Worm (Caenorhabditis elegans) whole organism, mixed stage, embryonic: ENCODE measurements around the gene rbf-1.

Experiments
- blmp-1 ChIP-seq: fragments of 150-350 bp; optimal IDR thresholded peaks from 2 replicates; lab custom pipeline; 2014; ENCODE audit warnings: missing biosample characterization, missing genetic modification characterization
- elt-3 ChIP-seq: fragments of 150-350 bp; optimal IDR thresholded peaks from 2 replicates; lab custom pipeline; 2014; ENCODE audit warnings: missing biosample characterization, missing genetic modification characterization
- ham-2 ChIP-seq: fragments of 200-800 bp; sonication (Bioruptor generic); optimal IDR thresholded peaks from 2 replicates; lab custom pipeline; 2018; ENCODE audit warnings: mild to moderate bottlenecking, missing genetic modification characterization, missing compliant biosample characterization
- lin-13 ChIP-seq: fragments of 150-350 bp; optimal IDR thresholded peaks from 2 replicates; lab custom pipeline; 2014; ENCODE audit warnings: missing biosample characterization, missing genetic modification characterization
- lsy-2 ChIP-seq: fragments of 150-350 bp; optimal IDR thresholded peaks from 2 replicates; lab custom pipeline; 2014; ENCODE audit warnings: missing biosample characterization, missing genetic modification characterization
- mep-1 ChIP-seq: fragments of 150-350 bp; optimal IDR thresholded peaks from 2 replicates; lab custom pipeline; 2017; ENCODE audit warnings: missing biosample characterization, missing genetic modification reagents, missing genetic modification characterization, inconsistent platforms
- nhr-2 ChIP-seq: fragments of 150-350 bp; optimal IDR thresholded peaks from 2 replicates; lab custom pipeline; 2014; ENCODE audit warnings: missing biosample characterization, missing genetic modification characterization
- nhr-237 ChIP-seq: fragments of 150-350 bp; optimal IDR thresholded peaks from 2 replicates; lab custom pipeline; 2014; ENCODE audit warnings: missing biosample characterization, missing genetic modification characterization
- pha-4 ChIP-seq: fragments of 150-350 bp; optimal IDR thresholded peaks from 2 replicates; lab custom pipeline; 2018; ENCODE audit warnings: missing biosample characterization, missing genetic modification reagents, missing genetic modification characterization
- sem-2 ChIP-seq: fragments of 200-800 bp; sonication (Bioruptor generic); optimal IDR thresholded peaks from 2 replicates; lab custom pipeline; 2018; ENCODE audit warnings: mild to moderate bottlenecking, missing genetic modification characterization, missing compliant biosample characterization
- snpc-4 ChIP-seq: fragments of 150-350 bp; optimal IDR thresholded peaks from 2 replicates; lab custom pipeline; 2014; ENCODE audit warnings: missing biosample characterization, missing genetic modification characterization
- unc-39 ChIP-seq: fragments of 150-350 bp; optimal IDR thresholded peaks from 2 replicates; lab custom pipeline; 2014; ENCODE audit warnings: missing biosample characterization, missing genetic modification characterization
- unc-62 ChIP-seq: fragments of 150-350 bp; optimal IDR thresholded peaks from 2 replicates; lab custom pipeline; 2014; ENCODE audit warnings: missing biosample characterization, missing genetic modification reagents, missing genetic modification characterization
- ztf-11 ChIP-seq: fragments of 150-350 bp; optimal IDR thresholded peaks from 2 replicates; lab custom pipeline; 2014; ENCODE audit warnings: missing biosample characterization, missing genetic modification characterization

DNA sequence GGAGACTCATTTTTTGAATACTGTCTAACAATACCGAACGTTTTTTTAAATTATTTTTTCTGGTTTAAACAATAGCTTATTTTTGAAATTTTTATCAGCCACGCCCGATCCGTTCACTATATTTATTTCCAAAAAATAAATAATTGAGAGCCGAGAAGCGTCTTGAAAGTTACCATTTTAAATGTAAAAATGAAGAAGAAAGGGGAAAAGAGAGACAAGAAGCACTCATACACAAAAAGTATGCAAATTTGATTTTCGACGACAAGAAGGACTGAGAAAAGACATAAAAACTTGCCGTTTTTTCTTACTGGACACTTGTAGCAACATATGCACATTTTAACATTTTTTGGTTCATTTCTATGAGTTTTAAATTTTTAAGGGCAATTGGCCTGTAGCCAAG is 6.2 kb downstream of the rbf-1 start:
- TF ChIP-seq unc-62 (GFP tag; lab: Kevin White, UChicago) (no peak), mep-1 (tag; lab: Kevin White, UChicago) (no peak), nhr-237 (tag; lab: Kevin White, UChicago) (no peak), blmp-1 (tag; lab: Kevin White, UChicago) (no peak), unc-39 (tag; lab: Kevin White, UChicago) (no peak), ham-2 (GFP tag; lab: Kevin White, UChicago) (no peak), ztf-11 (tag; lab: Kevin White, UChicago) (no peak), elt-3 (no peak), sem-2 (GFP tag; lab: Kevin White, UChicago) (no peak), lin-13 (tag; lab: Kevin White, UChicago) (no peak), snpc-4 (tag; lab: Kevin White, UChicago) (no peak), lsy-2 (tag; lab: Kevin White, UChicago) (no peak), nhr-2 (tag; lab: Kevin White, UChicago) (no peak), pha-4 (tag; lab: Kevin White, UChicago) (no peak)
